Fruit fly (Drosophila melanogaster) whole organism, pupa: ENCODE results near the gene CG10089.

Source experiments
- CG34367 ChIP-seq: fragments of 200-800 bp; sonication (Bioruptor generic); optimal IDR thresholded peaks from 2 replicates; lab custom pipeline; 2018; ENCODE audit warnings: missing biosample characterization, mild to moderate bottlenecking, missing genetic modification characterization
- CG8159 ChIP-seq: fragments of 200-800 bp; sonication (Bioruptor generic); optimal IDR thresholded peaks from 3 replicates; lab custom pipeline; 2018; ENCODE audit warnings: missing biosample characterization, mild to moderate bottlenecking, missing genetic modification characterization, moderate library complexity
- EcR ChIP-seq: fragments of 200-800 bp; sonication (Bioruptor generic); optimal IDR thresholded peaks from 3 replicates; lab custom pipeline; 2019; ENCODE audit warnings: missing biosample characterization, missing genetic modification characterization, mild to moderate bottlenecking, moderate library complexity, missing genetic modification reagents
- Ets98B ChIP-seq: fragments of 200-800 bp; sonication (Bioruptor generic); IDR thresholded peaks from 2 replicates; pipeline ENCODE4 v1.3.6; 2022; ENCODE audit warnings: missing biosample characterization, missing genetic modification characterization
- Pif1B ChIP-seq: fragments of 200-800 bp; sonication (Bioruptor generic); optimal IDR thresholded peaks from 3 replicates; lab custom pipeline; 2016; ENCODE audit warnings: missing biosample characterization, missing genetic modification characterization
- Snoo ChIP-seq: fragments of 200-800 bp; sonication (Bioruptor generic); optimal IDR thresholded peaks from 3 replicates; lab custom pipeline; 2017; ENCODE audit warnings: missing biosample characterization, mild to moderate bottlenecking, missing genetic modification characterization, inconsistent platforms
- rn ChIP-seq: fragments of 200-800 bp; sonication (Bioruptor generic); IDR thresholded peaks from 2 replicates; pipeline ENCODE4 v1.3.6; 2022; ENCODE audit warnings: missing biosample characterization, missing genetic modification characterization

DNA sequence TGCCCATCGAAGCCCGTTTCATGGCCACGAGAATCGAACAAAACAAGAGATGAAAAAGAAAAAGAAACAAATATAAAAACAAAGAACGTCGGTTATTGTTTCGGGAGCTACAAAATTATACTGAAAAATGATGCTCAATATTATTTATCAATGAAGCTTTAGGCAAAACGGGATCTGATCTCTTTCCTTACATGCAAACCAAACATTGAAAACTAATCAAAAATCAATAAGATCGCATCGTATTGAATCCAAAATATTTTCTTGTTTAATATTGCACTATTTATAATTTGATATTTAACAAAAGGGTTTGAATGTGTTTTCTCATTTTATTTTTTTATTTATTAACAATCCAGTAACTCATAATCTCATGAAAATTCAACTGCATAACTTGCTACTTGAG is 49.0 kb downstream of the CG10089 start, which contains the start of gene CG14106:
- TF ChIP-seq Snoo (no peak), CG8159 (tag; lab: Kevin White, UChicago) (no peak), Ets98B (GFP tag; lab: Robert Waterston, UW) (no peak), rn (no peak), CG34367 (tag; lab: Kevin White, UChicago) (no peak), EcR (GFP tag; lab: Kevin White, UChicago) (no peak), Pif1B (GFP tag; lab: Kevin White, UChicago) (no peak)
